Fruit fly (Drosophila melanogaster) whole organism, embryonic: Measurements from ENCODE around the gene CG13949.

Experiments
- Asciz ChIP-seq: fragments of 200-800 bp; sonication (Bioruptor generic); optimal IDR thresholded peaks from 2 replicates; lab custom pipeline; 2017; ENCODE audit warnings: missing biosample characterization, mild to moderate bottlenecking, missing genetic modification characterization, missing genetic modification reagents
- Blimp-1 ChIP-seq: fragments of 200-800 bp; sonication (Bioruptor generic); optimal IDR thresholded peaks from 3 replicates; lab custom pipeline; 2018; ENCODE audit warnings: missing biosample characterization, missing genetic modification characterization, mild to moderate bottlenecking, moderate library complexity, missing genetic modification reagents
- Bteb2 ChIP-seq: fragments of 200-800 bp; sonication (Bioruptor generic); optimal IDR thresholded peaks from 2 replicates; lab custom pipeline; 2016; ENCODE audit warnings: missing biosample characterization, missing genetic modification characterization
- CG10147 ChIP-seq: fragments of 200-800 bp; sonication (Bioruptor generic); optimal IDR thresholded peaks from 2 replicates; lab custom pipeline; 2019; ENCODE audit warnings: missing biosample characterization, mild to moderate bottlenecking, missing genetic modification characterization, moderate library complexity
- CG10267 ChIP-seq: fragments of 200-800 bp; sonication (Bioruptor generic); optimal IDR thresholded peaks from 2 replicates; lab custom pipeline; 2018; ENCODE audit warnings: missing biosample characterization, mild to moderate bottlenecking, missing genetic modification characterization, moderate library complexity
- CG10321 ChIP-seq: fragments of 200-800 bp; sonication (Bioruptor generic); IDR thresholded peaks from 2 replicates; pipeline ENCODE4 v1.3.6; 2022; ENCODE audit warnings: missing biosample characterization, missing genetic modification characterization
- CG10366 ChIP-seq: fragments of 200-800 bp; sonication (Bioruptor generic); IDR thresholded peaks from 2 replicates; pipeline ENCODE4 v1.3.6; 2022; ENCODE audit warnings: missing biosample characterization, missing genetic modification characterization
- CG10431 ChIP-seq: fragments of 200-800 bp; sonication (Bioruptor generic); optimal IDR thresholded peaks from 3 replicates; lab custom pipeline; 2018; ENCODE audit warnings: missing biosample characterization, mild to moderate bottlenecking, missing genetic modification characterization
- CG11723 ChIP-seq: fragments of 200-800 bp; sonication (Bioruptor generic); optimal IDR thresholded peaks from 2 replicates; lab custom pipeline; 2017; ENCODE audit warnings: missing biosample characterization, mild to moderate bottlenecking, missing genetic modification characterization
- CG12155 ChIP-seq: fragments of 200-800 bp; sonication (Bioruptor generic); optimal IDR thresholded peaks from 3 replicates; lab custom pipeline; 2016; ENCODE audit warnings: missing biosample characterization, missing genetic modification characterization
- CG14441 ChIP-seq: fragments of 200-800 bp; sonication (Bioruptor generic); IDR thresholded peaks from 2 replicates; pipeline ENCODE4 v1.3.6; 2022; ENCODE audit warnings: missing biosample characterization, missing genetic modification characterization
- CG17829 ChIP-seq: fragments of 200-800 bp; optimal IDR thresholded peaks from 2 replicates; lab custom pipeline; 2019; ENCODE audit warnings: missing biosample characterization, mild to moderate bottlenecking, missing genetic modification characterization, moderate library complexity
- CG2202 ChIP-seq: fragments of 200-800 bp; sonication (Bioruptor generic); optimal IDR thresholded peaks from 2 replicates; lab custom pipeline; 2018; ENCODE audit warnings: missing biosample characterization, mild to moderate bottlenecking, missing genetic modification characterization
- CG3726 ChIP-seq: fragments of 200-800 bp; sonication (Bioruptor generic); IDR thresholded peaks from 3 replicates; pipeline ENCODE4, ENCODE4 v1.3.6; 2022; ENCODE audit warnings: missing biosample characterization, missing genetic modification characterization
- CG3995 ChIP-seq: fragments of 200-800 bp; sonication (Bioruptor generic); optimal IDR thresholded peaks from 3 replicates; lab custom pipeline; 2016; ENCODE audit warnings: missing biosample characterization, missing genetic modification characterization
- CG6791 ChIP-seq: fragments of 200-800 bp; sonication (Bioruptor generic); IDR thresholded peaks from 3 replicates; pipeline ENCODE4 v1.3.6; 2022; ENCODE audit warnings: missing biosample characterization, missing genetic modification characterization; ENCODE audit not compliant: partially characterized antibody
- CG7745 ChIP-seq: fragments of 200-800 bp; sonication (Bioruptor generic); optimal IDR thresholded peaks from 2 replicates; lab custom pipeline; 2018; ENCODE audit warnings: missing biosample characterization, mild to moderate bottlenecking, missing genetic modification characterization, moderate library complexity
- CG8478 ChIP-seq: fragments of >200 bp; optimal IDR thresholded peaks from 2 replicates; lab custom pipeline; 2018
- CkIIα-i1 ChIP-seq: fragments of 200-800 bp; sonication (Bioruptor generic); IDR thresholded peaks from 2 replicates; pipeline ENCODE4 v1.3.6; 2022; ENCODE audit warnings: missing biosample characterization, missing genetic modification characterization
- Dfd ChIP-seq, 2 experiments: fragments of >200 bp; optimal IDR thresholded peaks; 2 replicates each; lab custom pipeline; 2017; ENCODE audit warnings: missing biosample characterization in 2 of 2, missing genetic modification characterization in 2 of 2
- Dip2 ChIP-seq: fragments of 200-800 bp; sonication (Bioruptor generic); IDR thresholded peaks from 2 replicates; pipeline ENCODE4 v1.3.6; 2022; ENCODE audit warnings: missing biosample characterization, missing genetic modification characterization
- Dref ChIP-seq: fragments of 200-800 bp; sonication (Bioruptor generic); IDR thresholded peaks from 2 replicates; pipeline ENCODE4 v1.3.6; 2022; ENCODE audit warnings: missing biosample characterization, missing genetic modification characterization
- E2f1 ChIP-seq: fragments of 200-800 bp; sonication (Bioruptor generic); IDR thresholded peaks from 2 replicates; pipeline ENCODE4 v1.3.6; 2022; ENCODE audit warnings: missing biosample characterization, missing genetic modification characterization
- E2f2 ChIP-seq: fragments of 200-800 bp; sonication (Bioruptor generic); IDR thresholded peaks from 2 replicates; pipeline ENCODE4 v1.3.6; 2022; ENCODE audit warnings: missing biosample characterization, missing genetic modification characterization
- ERR ChIP-seq: fragments of 200-800 bp; sonication (Bioruptor generic); optimal IDR thresholded peaks from 2 replicates; lab custom pipeline; 2016; ENCODE audit warnings: missing biosample characterization, missing genetic modification characterization
- Hr3 ChIP-seq: fragments of 200-800 bp; sonication (Bioruptor generic); optimal IDR thresholded peaks from 3 replicates; lab custom pipeline; 2016; ENCODE audit warnings: missing biosample characterization, missing genetic modification characterization
- MTF-1 ChIP-seq: fragments of 200-800 bp; sonication (Bioruptor generic); optimal IDR thresholded peaks from 2 replicates; lab custom pipeline; 2018; ENCODE audit warnings: missing biosample characterization, mild to moderate bottlenecking, missing genetic modification characterization, borderline replicate concordance
- Mrtf ChIP-seq: fragments of 200-800 bp; sonication (Bioruptor generic); IDR thresholded peaks from 3 replicates; pipeline ENCODE4 v1.3.6; 2022; ENCODE audit warnings: missing biosample characterization, missing genetic modification characterization
- Myb ChIP-seq: fragments of 200-800 bp; sonication (Bioruptor generic); optimal IDR thresholded peaks from 2 replicates; lab custom pipeline; 2016; ENCODE audit warnings: missing biosample characterization, missing genetic modification characterization
- Six4 ChIP-seq: fragments of 200-800 bp; sonication (Bioruptor generic); optimal IDR thresholded peaks from 2 replicates; lab custom pipeline; 2016; ENCODE audit warnings: missing biosample characterization, missing genetic modification characterization
- Sox102F ChIP-seq: fragments of 200-800 bp; sonication (Bioruptor generic); optimal IDR thresholded peaks from 2 replicates; lab custom pipeline; 2018; ENCODE audit warnings: missing biosample characterization, mild to moderate bottlenecking, missing genetic modification characterization, moderate library complexity
- aop ChIP-seq: fragments of 200-800 bp; sonication (Bioruptor generic); IDR thresholded peaks from 2 replicates; pipeline ENCODE4 v1.3.6; 2022; ENCODE audit warnings: missing biosample characterization, missing genetic modification characterization
- bigmax ChIP-seq: fragments of 200-800 bp; sonication (Bioruptor generic); optimal IDR thresholded peaks from 2 replicates; lab custom pipeline; 2018; ENCODE audit warnings: missing biosample characterization, mild to moderate bottlenecking, missing genetic modification characterization
- btn ChIP-seq: fragments of 200-800 bp; sonication (Bioruptor generic); optimal IDR thresholded peaks from 2 replicates; lab custom pipeline; 2016; ENCODE audit warnings: missing biosample characterization, missing genetic modification characterization
- eyg ChIP-seq: fragments of 200-800 bp; sonication (Bioruptor generic); optimal IDR thresholded peaks from 3 replicates; lab custom pipeline; 2016; ENCODE audit warnings: missing biosample characterization, missing genetic modification characterization
- fd64A ChIP-seq: fragments of 200-800 bp; sonication (Bioruptor generic); optimal IDR thresholded peaks from 3 replicates; lab custom pipeline; 2018; ENCODE audit warnings: missing biosample characterization, mild to moderate bottlenecking, missing genetic modification characterization
- ftz-f1 ChIP-seq: fragments of 200-800 bp; sonication (Bioruptor generic); optimal IDR thresholded peaks from 2 replicates; lab custom pipeline; 2016; ENCODE audit warnings: missing biosample characterization, missing genetic modification characterization
- gcm2 ChIP-seq: fragments of 200-800 bp; sonication (Bioruptor generic); optimal IDR thresholded peaks from 2 replicates; lab custom pipeline; 2016; ENCODE audit warnings: missing biosample characterization, missing genetic modification characterization
- gem ChIP-seq: fragments of 200-800 bp; sonication (Bioruptor generic); optimal IDR thresholded peaks from 2 replicates; lab custom pipeline; 2019; ENCODE audit warnings: missing biosample characterization, mild to moderate bottlenecking, missing genetic modification characterization, moderate library complexity
- grn ChIP-seq: fragments of 200-800 bp; sonication (Bioruptor generic); optimal IDR thresholded peaks from 3 replicates; lab custom pipeline; 2017; ENCODE audit warnings: missing biosample characterization, missing genetic modification characterization
- insv ChIP-seq, 2 experiments: fragments of 200-800 bp; sonication (Bioruptor generic); optimal IDR thresholded peaks; 3 replicates each; lab custom pipeline; 2016 to 2018; ENCODE audit warnings: missing biosample characterization in 2 of 2, missing genetic modification characterization in 2 of 2
- inv ChIP-seq: fragments of 200-800 bp; sonication (Bioruptor generic); IDR thresholded peaks from 2 replicates; pipeline ENCODE4 v1.3.6; 2022; ENCODE audit warnings: missing biosample characterization, missing genetic modification characterization; ENCODE audit not compliant: partially characterized antibody
- jumu ChIP-seq: fragments of 200-800 bp; sonication (Bioruptor generic); optimal IDR thresholded peaks from 3 replicates; lab custom pipeline; 2016; ENCODE audit warnings: missing biosample characterization, missing genetic modification characterization
- maf-S ChIP-seq: fragments of 200-800 bp; sonication (Bioruptor generic); optimal IDR thresholded peaks from 2 replicates; lab custom pipeline; 2016; ENCODE audit warnings: missing biosample characterization, missing genetic modification characterization
- mam ChIP-seq: fragments of 200-800 bp; sonication (Bioruptor generic); optimal IDR thresholded peaks from 3 replicates; lab custom pipeline; 2016; ENCODE audit warnings: missing biosample characterization, missing genetic modification characterization
- psq ChIP-seq: fragments of 200-800 bp; sonication (Bioruptor generic); optimal IDR thresholded peaks from 2 replicates; lab custom pipeline; 2017; ENCODE audit warnings: missing biosample characterization, missing genetic modification characterization
- seq ChIP-seq: fragments of 200-800 bp; sonication (Bioruptor generic); IDR thresholded peaks from 2 replicates; pipeline ENCODE4 v1.3.6; 2022; ENCODE audit warnings: missing biosample characterization, missing genetic modification characterization
- sr ChIP-seq: fragments of 200-800 bp; sonication (Bioruptor generic); IDR thresholded peaks from 3 replicates; pipeline ENCODE4 v1.3.6; 2022; ENCODE audit warnings: missing biosample characterization, missing genetic modification characterization
- twi ChIP-seq: fragments of 200-800 bp; optimal IDR thresholded peaks from 2 replicates; lab custom pipeline; 2019; ENCODE audit warnings: missing biosample characterization, mild to moderate bottlenecking, missing genetic modification characterization, moderate library complexity
- usp ChIP-seq: fragments of >200 bp; optimal IDR thresholded peaks from 2 replicates; lab custom pipeline; 2017; ENCODE audit warnings: missing biosample characterization, missing genetic modification characterization

The CG13949 gene

DNA sequence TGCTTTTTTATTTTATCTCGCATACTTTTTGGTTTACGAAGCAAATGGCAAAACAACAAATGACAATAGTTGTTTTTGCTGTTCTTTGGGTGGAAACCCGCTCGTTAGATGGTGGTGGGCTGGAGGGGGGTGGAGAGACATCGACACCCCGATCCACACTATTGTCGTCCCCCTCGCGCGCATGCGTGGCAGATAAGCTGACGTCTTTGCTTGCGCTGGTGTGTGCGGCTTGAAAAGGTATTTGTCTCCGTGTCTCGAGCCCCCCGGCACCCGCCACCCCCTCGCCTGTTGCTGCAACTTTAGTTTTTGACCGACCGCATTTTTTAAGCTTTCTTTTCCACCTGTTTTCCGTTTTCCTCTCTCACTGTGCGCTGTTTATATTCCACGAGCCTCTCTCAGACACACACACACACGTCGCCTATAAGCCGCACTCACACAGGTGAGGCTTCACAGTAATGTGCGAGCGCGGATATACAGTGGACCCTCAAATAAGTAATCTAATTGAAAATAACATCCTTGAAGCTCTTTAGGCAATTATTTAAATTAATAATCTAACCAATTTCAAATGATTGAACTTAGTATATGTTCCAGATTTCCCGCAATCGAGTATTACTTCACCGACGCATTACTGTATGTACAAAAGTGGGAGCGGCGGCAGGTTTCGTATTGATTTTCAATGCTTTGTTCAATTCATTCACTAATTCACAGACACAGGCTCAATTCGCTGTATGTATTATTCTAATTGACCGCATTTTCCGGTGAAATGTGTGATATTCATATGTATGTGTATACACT is 12.0 kb downstream of the CG13949 start (continued):
- TF ChIP-seq CG12155 (GFP tag; lab: Kevin White, UChicago) (peak; percentile 89), CG14441 (GFP tag; lab: Robert Waterston, UW) (peak; percentile 97), CG10267 (peak; percentile 82), Myb (GFP tag; lab: Kevin White, UChicago) (peak; percentile 65), CG8478 (lab: Kevin White, UChicago) (no peak), btn (GFP tag; lab: Kevin White, UChicago) (peak; percentile 77), Dip2 (GFP tag; lab: Robert Waterston, UW) (peak; percentile 47; the same call in 1 of the 2 replicates), inv (no peak), CG3726 (GFP tag; lab: Robert Waterston, UW) (peak; percentile 88), Mrtf (GFP tag; lab: Robert Waterston, UW) (peak; percentile 95), Hr3 (GFP tag; lab: Kevin White, UChicago) (peak; percentile 85), ftz-f1 (GFP tag; lab: Kevin White, UChicago) (no peak), CkIIα-i1 (GFP tag; lab: Robert Waterston, UW) (peak; percentile 31; the same call in 1 of the 2 replicates), grn (GFP tag; lab: Kevin White, UChicago) (no peak), CG3995 (GFP tag; lab: Kevin White, UChicago) (peak; percentile 37), CG10321 (peak; percentile 95), maf-S (GFP tag; lab: Kevin White, UChicago) (peak; percentile 87), psq (GFP tag; lab: Kevin White, UChicago) (peak; percentile 61), fd64A (GFP tag; lab: Kevin White, UChicago) (peak; percentile 71), CG7745 (no peak), seq (GFP tag; lab: Robert Waterston, UW) (peak; percentile 95), ERR (peak; percentile 85), aop (GFP tag; lab: Robert Waterston, UW) (peak; percentile 63; the same call in 1 of the 2 replicates), MTF-1 (peak; percentile 85), gcm2 (peak; percentile 79), gem (tag; lab: Kevin White, UChicago) (peak; percentile 95), CG10431 (peak; percentile 70), jumu (peak; percentile 90), Six4 (GFP tag; lab: Kevin White, UChicago) (peak; percentile 81), CG10366 (GFP tag; lab: Robert Waterston, UW) (peak; percentile 96), eyg (peak; percentile 83), Bteb2 (GFP tag; lab: Kevin White, UChicago) (peak; percentile 88), CG11723 (GFP tag; lab: Kevin White, UChicago) (peak; percentile 80), CG6791 (GFP tag; lab: Robert Waterston, UW) (no peak), Dfd (GFP tag; optimal IDR thresholded peaks at IDR 0.05; lab: Kevin White, UChicago) (no peak), insv (GFP tag; optimal IDR thresholded peaks at IDR 0.05; lab: Kevin White, UChicago) (peak in 1 of 2 experiments; percentile 18), usp (GFP tag; lab: Kevin White, UChicago) (no peak), CG2202 (tag; lab: Kevin White, UChicago) (peak; percentile 79), bigmax (GFP tag; lab: Kevin White, UChicago) (peak; percentile 26), twi (tag; lab: Kevin White, UChicago) (peak; percentile 83), CG10147 (GFP tag; lab: Kevin White, UChicago) (peak; percentile 90), CG17829 (tag; lab: Kevin White, UChicago) (peak; percentile 90), Asciz (peak; percentile 79), Blimp-1 (peak; percentile 86), mam (GFP tag; lab: Kevin White, UChicago) (peak; percentile 95), E2f2 (GFP tag; lab: Robert Waterston, UW) (peak; percentile 75), Dref (GFP tag; lab: Robert Waterston, UW) (no peak), sr (peak; percentile 78; the same call in 2 of the 3 replicates), E2f1 (peak; percentile 96), Sox102F (GFP tag; lab: Kevin White, UChicago) (peak; percentile 94)
